Worm (Caenorhabditis elegans) whole organism, dauer: Measurements from ENCODE around the gene F26A1.8.

Source experiments
- unc-62 ChIP-seq: sonication (generic microtip); optimal IDR thresholded peaks from 2 replicates; lab custom pipeline; 2017; ENCODE audit warnings: missing biosample characterization, missing genetic modification reagents, missing genetic modification characterization

Gene F26A1.8

DNA sequence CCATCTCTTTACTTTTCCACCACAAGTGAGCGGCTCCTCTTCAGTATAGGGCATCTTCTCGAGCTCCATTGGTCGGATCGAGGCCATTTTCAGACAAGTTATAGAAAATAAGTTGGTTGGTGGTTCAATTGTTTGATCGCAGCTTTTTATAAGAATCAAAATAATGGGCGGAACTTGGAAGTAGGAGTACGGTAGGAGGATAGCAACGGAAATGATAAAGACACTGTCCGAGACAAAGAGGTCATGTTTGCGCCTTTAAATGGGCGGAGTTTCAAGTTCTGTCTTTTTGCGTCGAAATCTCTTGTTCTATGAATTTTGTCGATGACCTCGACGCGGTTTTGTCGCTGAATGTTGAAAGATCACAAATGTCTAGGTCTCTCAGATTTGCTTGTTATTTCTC lies at the start of gene F26A1.8:
F26A1.8 (minus strand) TSS at position 101 of the 400 bp plus-strand sequence.
- TF ChIP-seq unc-62 (GFP tag; lab: Kevin White, UChicago), result no peak

ce11 chrIII:4870478-4870877 lies 48.4 kb upstream of the F26A1.8 start, which contains the start of gene gipc-1:
Gene gipc-1 (plus strand): TSS chrIII:4870778.
- TF ChIP-seq unc-62 (GFP tag; lab: Kevin White, UChicago), result no peak

DNA sequence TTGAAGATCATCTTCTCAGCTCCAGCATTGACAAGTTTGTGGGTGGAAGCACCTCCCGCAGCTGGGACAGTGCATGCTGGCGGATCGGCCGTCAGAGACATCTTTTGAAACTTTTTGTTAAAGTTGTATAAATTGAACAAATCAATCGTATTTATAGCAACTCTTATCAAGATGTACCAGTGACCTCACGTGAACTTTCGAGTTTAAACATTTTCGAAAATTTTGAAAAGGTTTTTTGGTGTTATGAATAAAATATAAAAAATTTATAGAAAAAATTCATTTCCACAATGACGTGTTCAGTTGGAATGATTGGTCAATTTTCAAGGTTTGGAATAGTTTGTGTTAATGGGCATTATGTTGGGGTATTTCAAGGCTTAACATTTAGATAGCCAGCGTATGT lies 46.6 kb upstream of the F26A1.8 start, which contains the start of the genes msd-4 and C35D10.3:
msd-4 (minus strand) TSS at position 101 of the 400 bp plus-strand sequence.
C35D10.3 (plus strand) TSS at position 279 of the 400 bp plus-strand sequence.
- TF ChIP-seq unc-62 (GFP tag; lab: Kevin White, UChicago), result no peak

- TF ChIP-seq unc-62 (GFP tag; lab: Kevin White, UChicago), result no peak
Observed at ce11 chrIII:4866762-4867161, 44.7 kb upstream of the F26A1.8 start, which contains the start of gene C35D10.17. Gene C35D10.17 (plus strand): TSS chrIII:4867062.

- TF ChIP-seq unc-62 (GFP tag; lab: Kevin White, UChicago), result no peak
Observed at ce11 chrIII:4863127-4863526, 41.1 kb upstream of the F26A1.8 start, which contains the start of gene coq-8. Gene coq-8 (plus strand): TSS chrIII:4863427.

- TF ChIP-seq unc-62 (GFP tag; lab: Kevin White, UChicago), result no peak
Observed at ce11 chrIII:4861744-4862401, 39.8 kb upstream of the F26A1.8 start, which contains the start of the genes C35D10.10 and C35D10.5. Gene C35D10.10 (minus strand): TSS chrIII:4861794. Gene C35D10.5 (plus strand): TSS chrIII:4862351.

- no peak for TF ChIP-seq unc-62 (GFP tag; lab: Kevin White, UChicago)
Observed at ce11 chrIII:4859039-4859438, 37.0 kb upstream of the F26A1.8 start, which contains the start of gene C35D10.6. Gene C35D10.6 (plus strand): TSS chrIII:4859339.

DNA sequence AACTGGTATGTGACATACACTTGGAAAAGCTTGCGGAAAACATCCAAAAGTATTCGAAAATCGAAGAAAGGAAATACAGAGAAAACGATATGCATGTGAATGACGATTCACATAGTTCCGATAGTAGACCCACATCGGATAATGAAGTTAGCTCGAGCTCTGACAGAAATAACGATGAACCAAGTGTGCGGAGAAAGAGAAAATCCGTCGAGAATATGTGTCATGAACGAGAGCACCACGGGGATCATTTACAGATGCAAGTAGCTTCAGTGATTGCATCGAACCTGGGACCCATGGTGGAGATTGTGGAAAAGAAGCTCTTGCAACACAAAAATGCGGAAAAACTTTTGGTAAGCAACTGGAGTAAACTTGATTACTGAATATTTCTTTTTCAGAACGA lies 35.0 kb upstream of the F26A1.8 start:
- TF ChIP-seq unc-62 (GFP tag; lab: Kevin White, UChicago), result no peak

ce11 chrIII:4856109-4856508 lies 34.1 kb upstream of the F26A1.8 start, which contains the start of gene C35D10.7:
Gene C35D10.7 (plus strand): TSS chrIII:4856193.
- no peak for TF ChIP-seq unc-62 (GFP tag; lab: Kevin White, UChicago)

ce11 chrIII:4854918-4855317 lies 32.9 kb upstream of the F26A1.8 start, which contains the start of gene C35D10.8:
Gene C35D10.8 (plus strand): TSS chrIII:4855218.
- TF ChIP-seq unc-62 (GFP tag; lab: Kevin White, UChicago), result no peak

ce11 chrIII:4852025-4852424 lies 30.0 kb upstream of the F26A1.8 start, which contains the start of gene ced-4:
Gene ced-4 (plus strand): TSS chrIII:4852325.
- no peak for TF ChIP-seq unc-62 (GFP tag; lab: Kevin White, UChicago)

DNA sequence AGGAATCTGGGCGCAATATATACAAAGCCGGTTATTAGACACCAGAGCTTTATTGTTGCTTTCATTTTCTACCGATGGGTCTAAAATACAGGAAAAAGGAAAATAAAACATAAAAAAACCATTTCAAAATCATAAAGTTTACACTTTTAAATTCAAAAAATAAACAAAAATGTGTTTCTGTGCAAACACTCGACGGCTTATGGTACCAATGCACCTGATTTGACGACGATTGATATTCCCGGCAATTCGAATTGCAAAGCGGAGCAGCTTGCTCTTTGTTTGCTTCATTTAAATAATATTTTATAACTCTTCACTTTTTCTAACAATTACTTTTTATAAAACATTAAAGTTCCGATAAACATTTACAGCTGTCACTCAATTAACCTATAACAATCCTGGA lies 28.1 kb upstream of the F26A1.8 start, which contains the start of gene F26A1.1:
F26A1.1 (plus strand) TSS at position 369 of the 400 bp plus-strand sequence.
- no peak for TF ChIP-seq unc-62 (GFP tag; lab: Kevin White, UChicago)

- TF ChIP-seq unc-62 (GFP tag; lab: Kevin White, UChicago), result no peak
Observed at ce11 chrIII:4849739-4850138, 27.7 kb upstream of the F26A1.8 start, which contains the start of gene nonu-1. Gene nonu-1 (minus strand): TSS chrIII:4849907.

DNA sequence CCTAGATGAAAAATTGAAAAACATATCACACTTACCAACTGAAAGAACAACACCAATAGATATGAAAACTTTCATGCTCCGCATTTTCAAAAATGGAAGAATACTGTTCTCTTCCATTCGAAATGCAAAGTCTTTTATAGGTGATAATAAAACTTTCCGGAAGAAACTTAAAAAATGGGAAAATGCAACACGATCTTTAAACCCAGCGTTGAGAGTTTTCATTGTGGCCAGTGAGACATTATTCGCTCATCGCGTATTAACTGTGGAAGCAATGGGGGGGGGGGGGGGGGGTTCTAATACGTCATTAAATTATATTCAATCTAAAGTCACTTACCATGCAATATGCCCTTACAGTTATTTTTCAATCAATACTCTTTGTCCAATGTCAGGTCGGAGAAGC lies 22.3 kb upstream of the F26A1.8 start, which contains the start of the genes clec-157 and fkh-5:
clec-157 (minus strand) TSS at position 101 of the 400 bp plus-strand sequence.
fkh-5 (plus strand) TSS at position 336 of the 400 bp plus-strand sequence.
- no peak for TF ChIP-seq unc-62 (GFP tag; lab: Kevin White, UChicago)

ce11 chrIII:4842173-4842572 lies 20.1 kb upstream of the F26A1.8 start, which contains the start of gene clec-156:
Gene clec-156 (minus strand): TSS chrIII:4842273.
- no peak for TF ChIP-seq unc-62 (GFP tag; lab: Kevin White, UChicago)

DNA sequence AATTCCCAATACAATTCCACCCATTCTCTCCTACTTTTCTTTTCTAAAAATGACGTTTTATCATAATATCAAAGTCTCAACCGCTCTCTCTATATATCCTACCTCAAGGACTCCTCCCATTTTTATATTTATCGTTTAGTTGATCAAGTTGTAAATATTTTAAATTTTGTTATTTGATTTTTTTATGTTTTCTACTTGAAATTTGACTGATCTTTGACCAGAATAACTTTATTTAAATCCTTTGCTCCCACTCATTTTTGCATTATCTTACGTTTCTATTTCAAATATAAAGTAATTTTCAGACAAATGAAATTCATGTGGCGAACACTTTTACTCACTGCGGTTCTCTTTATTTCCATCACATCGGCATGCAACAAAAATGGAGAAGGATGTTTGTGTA lies 15.4 kb upstream of the F26A1.8 start, which contains the start of the genes acbp-7 and F26A1.19:
acbp-7 (plus strand) TSS at position 301 of the 400 bp plus-strand sequence.
F26A1.19 (plus strand) TSS at position 303 of the 400 bp plus-strand sequence.
- no peak for TF ChIP-seq unc-62 (GFP tag; lab: Kevin White, UChicago)
